Worm (Caenorhabditis elegans) whole organism, L3 larva: ENCODE results near the gene F53F8.6.

Source experiments
- ZK546.5 ChIP-seq: sonication (generic microtip); optimal IDR thresholded peaks from 2 replicates; lab custom pipeline; 2017; ENCODE audit warnings: missing biosample characterization, missing genetic modification characterization
- ama-1 ChIP-seq: fragments of 150-350 bp; optimal IDR thresholded peaks from 2 replicates; lab custom pipeline; 2018
- fos-1 ChIP-seq: fragments of 150-350 bp; optimal IDR thresholded peaks from 2 replicates; lab custom pipeline; 2014; ENCODE audit warnings: missing biosample characterization, missing genetic modification characterization
- skn-1 ChIP-seq: fragments of 150-350 bp; optimal IDR thresholded peaks from 2 replicates; lab custom pipeline; 2014; ENCODE audit warnings: missing biosample characterization, missing genetic modification characterization
- unc-62 ChIP-seq: fragments of 150-350 bp; sonication (generic microtip); optimal IDR thresholded peaks from 4 replicates; lab custom pipeline; 2014; ENCODE audit warnings: missing biosample characterization, missing genetic modification reagents, missing genetic modification characterization

DNA sequence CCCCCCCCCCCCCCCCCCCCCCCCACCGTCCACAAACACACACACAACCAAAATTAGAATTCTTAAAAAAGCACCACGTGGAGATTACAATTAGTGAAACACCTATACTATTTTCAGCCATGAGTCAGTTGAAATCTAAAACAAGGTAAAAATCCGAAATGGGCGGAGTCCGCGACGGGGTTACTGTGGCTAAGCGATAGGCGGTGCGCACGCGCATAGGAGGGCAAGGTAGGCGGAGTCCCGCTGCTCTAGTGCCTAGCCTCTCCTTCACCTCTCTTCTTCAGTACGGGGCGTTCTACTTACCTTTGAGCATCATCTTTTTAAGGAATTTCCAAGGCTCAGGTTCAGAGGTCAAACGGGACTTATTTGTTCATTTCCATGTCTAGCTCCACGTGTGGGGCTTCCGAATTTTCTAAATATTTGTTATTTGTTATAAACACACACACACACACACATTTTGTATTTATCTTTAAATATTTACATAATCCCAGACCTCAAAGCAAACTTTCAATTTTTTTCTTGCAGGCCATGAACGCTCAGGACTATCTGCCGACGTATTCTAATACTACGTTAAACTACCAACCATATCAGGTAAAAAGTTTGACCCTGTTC lies 52.5 kb downstream of the F53F8.6 start:
- no peak for TF ChIP-seq ZK546.5 (tag; lab: Kevin White, UChicago)
- no peak for TF ChIP-seq unc-62
- TF ChIP-seq skn-1 (tag; lab: Kevin White, UChicago): no peak
- no peak for TF ChIP-seq ama-1 (lab: Kevin White, UChicago)
- TF ChIP-seq fos-1 (tag; lab: Kevin White, UChicago): no peak
